Fruit fly (Drosophila melanogaster): ENCODE data around the gene CG12206.

CG12206 gene

DNA sequence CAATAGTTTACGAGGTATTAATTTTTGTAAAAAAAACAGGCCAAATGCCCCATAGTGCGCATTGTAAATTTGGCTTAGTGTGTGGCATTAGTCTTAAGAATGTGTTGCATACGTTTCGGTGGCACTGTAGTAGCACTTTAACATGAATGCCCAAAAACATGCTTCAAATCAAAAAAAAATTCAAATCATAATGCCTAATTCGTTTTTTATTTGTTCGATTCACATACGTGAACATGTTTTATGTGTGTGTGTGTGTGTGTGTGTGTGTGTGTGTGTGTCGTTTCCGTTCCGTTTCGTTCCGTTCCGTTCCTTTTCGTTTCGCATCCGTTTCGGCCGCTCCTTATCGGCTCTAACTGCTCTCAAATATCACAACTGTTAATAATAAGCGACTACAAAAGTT is 8.8 kb downstream of the CG12206 start:
- TF ChIP-seq usp (GFP tag; optimal IDR thresholded peaks at IDR 0.05) (no peak), pan (optimal IDR thresholded peaks at IDR 0.05) (no peak), Dll (optimal IDR thresholded peaks at IDR 0.05) (no peak), psq (optimal IDR thresholded peaks at IDR 0.05) (no peak), CG8478 (optimal IDR thresholded peaks at IDR 0.05) (no peak), EcR (GFP tag; optimal IDR thresholded peaks at IDR 0.05) (no peak)

DNA sequence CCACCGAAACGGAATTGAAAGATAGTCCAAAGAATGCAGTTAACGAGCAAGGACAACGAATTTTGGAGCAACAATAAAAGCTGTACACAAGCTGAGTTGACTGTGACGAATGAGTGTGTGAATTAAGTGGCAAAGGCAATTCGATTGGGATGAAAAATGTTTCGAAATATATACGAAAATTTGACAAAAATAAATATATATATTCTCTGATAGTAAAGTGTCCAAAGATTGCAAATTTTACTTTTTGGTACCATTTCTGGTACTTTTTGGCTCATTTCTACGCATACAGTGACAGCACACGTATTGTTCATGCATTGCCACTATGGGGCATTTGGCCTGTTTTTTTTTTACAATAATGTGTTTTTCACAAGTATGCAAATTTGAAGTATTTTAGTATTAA is 10.4 kb downstream of the CG12206 start, which contains the start of gene CG16781:
TSS of gene CG16781 (minus strand) at position 101 of the 400 bp plus-strand sequence.
- TF ChIP-seq usp (GFP tag; optimal IDR thresholded peaks at IDR 0.05) (no peak), pan (optimal IDR thresholded peaks at IDR 0.05) (no peak), EcR (GFP tag; optimal IDR thresholded peaks at IDR 0.05) (no peak), CG8478 (optimal IDR thresholded peaks at IDR 0.05) (no peak), psq (optimal IDR thresholded peaks at IDR 0.05) (no peak), Dll (optimal IDR thresholded peaks at IDR 0.05) (no peak)

DNA sequence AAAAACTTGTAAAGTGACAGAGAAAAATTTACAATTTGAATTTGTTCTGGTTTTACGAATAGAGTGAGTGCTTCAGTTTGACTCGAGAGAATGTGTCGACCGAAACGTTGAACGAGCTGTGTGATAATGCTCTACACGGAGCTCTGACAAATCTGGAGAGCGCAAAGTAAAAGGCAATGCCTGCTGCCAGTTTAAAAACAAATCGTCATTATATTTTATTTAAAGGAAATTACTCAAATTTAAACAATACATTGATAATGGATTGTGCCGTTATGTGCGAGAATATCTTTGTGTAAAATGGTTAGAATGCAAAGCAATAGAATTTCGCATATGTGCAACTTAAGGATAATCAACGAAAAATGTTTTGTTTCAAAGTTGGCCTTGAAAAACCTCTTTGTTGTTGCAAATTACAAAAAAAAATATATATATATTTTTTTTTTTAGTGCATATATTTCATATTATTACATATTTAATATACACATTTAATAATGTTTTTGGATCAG is 14.1 kb downstream of the CG12206 start, which contains the start of the genes CG16782 and CG10801:
TSS of gene CG16782 (minus strand) at position 101 of the 503 bp plus-strand sequence.
TSS of gene CG10801 (plus strand) at position 453 of the 503 bp plus-strand sequence.
- no peak for TF ChIP-seq EcR (GFP tag; optimal IDR thresholded peaks at IDR 0.05)
- no peak for TF ChIP-seq usp (GFP tag; optimal IDR thresholded peaks at IDR 0.05)
- TF ChIP-seq Dll (optimal IDR thresholded peaks at IDR 0.05): no peak
- no peak for TF ChIP-seq CG8478 (optimal IDR thresholded peaks at IDR 0.05)
- TF ChIP-seq pan (optimal IDR thresholded peaks at IDR 0.05): no peak
- TF ChIP-seq psq (optimal IDR thresholded peaks at IDR 0.05): no peak

DNA sequence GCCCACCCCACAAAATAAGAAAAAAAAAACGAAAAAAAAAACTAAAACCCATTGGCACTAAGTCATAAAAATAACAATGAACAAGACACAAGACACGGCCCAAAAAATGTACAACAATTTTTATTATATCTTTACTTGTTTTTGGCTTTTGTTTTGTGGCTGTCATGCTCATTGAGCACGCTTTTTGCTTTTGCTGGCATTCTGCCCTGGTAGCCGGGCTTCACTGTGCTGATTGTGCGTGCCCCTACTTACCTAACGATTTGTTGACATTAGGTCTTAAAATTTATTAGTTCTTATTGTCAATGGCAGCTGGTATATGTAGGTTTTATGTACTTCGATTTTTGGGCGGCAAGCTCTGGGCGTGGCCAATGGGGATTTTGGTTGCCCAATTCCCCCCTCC is 15.8 kb downstream of the CG12206 start:
- TF ChIP-seq pan (optimal IDR thresholded peaks at IDR 0.05): no peak
- TF ChIP-seq CG8478 (optimal IDR thresholded peaks at IDR 0.05): no peak
- TF ChIP-seq Dll (optimal IDR thresholded peaks at IDR 0.05): no peak
- TF ChIP-seq EcR (GFP tag; optimal IDR thresholded peaks at IDR 0.05): no peak
- TF ChIP-seq usp (GFP tag; optimal IDR thresholded peaks at IDR 0.05): no peak
- no peak for TF ChIP-seq psq (optimal IDR thresholded peaks at IDR 0.05)

DNA sequence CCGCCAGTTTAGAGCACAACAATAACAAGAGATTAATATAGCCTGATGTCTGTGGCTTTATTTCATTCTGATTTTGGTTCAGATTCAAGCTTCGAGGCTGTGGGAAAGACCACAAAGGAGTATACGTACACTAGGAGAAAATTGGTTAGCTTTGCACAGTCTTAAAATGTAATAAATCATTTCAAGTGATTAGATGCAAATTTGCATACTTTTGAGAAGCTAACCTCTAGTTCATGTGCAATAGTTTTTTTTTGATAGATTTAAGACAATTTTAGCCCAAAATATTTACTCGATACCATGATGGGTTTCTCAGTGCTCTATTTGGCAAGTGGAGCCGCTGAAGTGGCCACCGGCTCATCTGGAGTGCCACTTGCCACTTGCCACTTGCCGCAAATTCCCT is 16.8 kb downstream of the CG12206 start:
- no peak for TF ChIP-seq CG8478 (optimal IDR thresholded peaks at IDR 0.05)
- no peak for TF ChIP-seq usp (GFP tag; optimal IDR thresholded peaks at IDR 0.05)
- TF ChIP-seq psq (optimal IDR thresholded peaks at IDR 0.05): no peak
- no peak for TF ChIP-seq EcR (GFP tag; optimal IDR thresholded peaks at IDR 0.05)
- TF ChIP-seq Dll (optimal IDR thresholded peaks at IDR 0.05): no peak
- TF ChIP-seq pan (optimal IDR thresholded peaks at IDR 0.05): no peak

DNA sequence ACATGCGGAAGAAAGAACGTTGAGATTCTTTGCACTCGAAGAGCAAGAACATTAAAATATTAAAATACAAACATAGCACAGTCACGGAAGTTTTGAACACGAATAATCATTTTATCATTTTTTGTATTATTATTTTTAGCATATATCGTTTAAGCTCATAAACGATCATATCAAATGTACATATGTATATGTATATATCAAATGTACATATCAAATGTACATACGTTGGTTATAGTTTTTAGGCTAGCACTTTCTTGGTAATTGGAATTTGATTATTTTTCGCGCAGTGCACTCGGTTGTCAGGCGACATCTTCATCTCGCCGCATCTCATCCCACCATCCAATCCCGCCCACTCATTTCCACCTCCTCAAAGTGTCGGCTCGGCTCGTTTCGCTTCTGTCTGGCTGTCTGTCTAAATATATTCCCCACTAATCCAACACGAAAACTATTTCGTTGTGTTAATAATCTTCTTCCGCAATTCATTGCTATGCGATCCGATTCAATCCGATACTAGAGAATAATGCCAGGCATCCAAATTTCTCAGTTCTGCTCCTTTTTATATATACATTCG is 18.8 kb downstream of the CG12206 start:
- no peak for TF ChIP-seq CG8478 (optimal IDR thresholded peaks at IDR 0.05)
- TF ChIP-seq usp (GFP tag; optimal IDR thresholded peaks at IDR 0.05): no peak
- no peak for TF ChIP-seq EcR (GFP tag; optimal IDR thresholded peaks at IDR 0.05)
- no peak for TF ChIP-seq psq (optimal IDR thresholded peaks at IDR 0.05)
- no peak for TF ChIP-seq pan (optimal IDR thresholded peaks at IDR 0.05)
- TF ChIP-seq Dll (optimal IDR thresholded peaks at IDR 0.05): no peak

DNA sequence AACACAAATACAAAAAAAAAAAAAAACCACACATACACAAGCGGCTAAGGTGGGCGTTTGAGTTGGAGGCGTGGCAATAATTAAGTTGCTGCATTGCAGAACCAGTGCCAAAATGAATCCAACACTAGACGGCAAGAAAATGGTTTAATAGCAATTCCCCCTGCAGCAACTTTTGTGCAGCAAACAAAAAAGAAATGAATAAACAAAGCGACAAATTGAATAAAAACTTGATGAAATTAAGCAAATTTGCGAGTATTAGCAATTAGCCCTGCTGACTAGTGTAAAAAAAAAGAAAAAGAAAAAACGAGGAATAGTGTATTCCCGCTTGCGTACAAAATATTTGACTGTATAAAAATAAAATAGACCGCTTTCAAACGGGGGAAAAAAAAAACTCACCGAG is 19.6 kb downstream of the CG12206 start:
- TF ChIP-seq pan (optimal IDR thresholded peaks at IDR 0.05): no peak
- TF ChIP-seq Dll (optimal IDR thresholded peaks at IDR 0.05): no peak
- no peak for TF ChIP-seq psq (optimal IDR thresholded peaks at IDR 0.05)
- TF ChIP-seq CG8478 (optimal IDR thresholded peaks at IDR 0.05): no peak
- no peak for TF ChIP-seq EcR (GFP tag; optimal IDR thresholded peaks at IDR 0.05)
- no peak for TF ChIP-seq usp (GFP tag; optimal IDR thresholded peaks at IDR 0.05)

DNA sequence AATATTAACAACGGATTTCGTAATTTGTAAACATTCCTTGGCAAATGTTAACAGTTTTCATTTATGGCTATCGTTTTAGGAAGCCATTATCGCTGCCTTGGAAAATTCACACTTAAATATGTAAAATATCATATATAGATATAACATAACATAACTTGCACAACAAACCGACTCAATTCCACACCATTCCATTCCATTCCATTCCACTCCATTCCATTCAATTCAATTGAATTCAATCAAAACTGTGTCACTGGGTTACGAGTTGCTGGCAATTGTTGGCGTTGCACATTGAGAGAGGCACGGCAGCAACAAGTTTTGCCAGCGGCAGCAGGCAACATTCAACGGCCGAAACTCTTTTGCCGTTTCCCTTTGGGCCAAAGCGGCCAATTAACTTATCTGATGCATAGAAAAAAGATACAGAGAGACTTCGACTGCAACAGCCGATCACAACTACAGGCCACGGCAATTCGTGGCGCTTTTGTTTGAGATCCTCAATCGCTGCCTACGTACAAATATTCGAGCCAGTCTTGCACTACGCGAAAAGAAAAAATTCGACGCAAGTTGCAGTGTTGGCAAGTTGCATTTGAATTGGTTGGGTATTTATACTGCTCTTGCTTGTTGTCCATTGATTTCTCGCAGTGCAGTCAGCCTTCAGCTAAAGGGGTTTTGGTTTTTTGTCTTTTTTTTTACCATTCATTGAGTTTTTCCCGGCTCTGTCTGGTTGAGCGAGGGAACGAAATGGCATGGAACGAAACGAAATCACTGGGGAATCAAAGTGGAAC is 21.1 kb downstream of the CG12206 start:
- TF ChIP-seq CG8478 (optimal IDR thresholded peaks at IDR 0.05): no peak
- TF ChIP-seq psq (optimal IDR thresholded peaks at IDR 0.05): no peak
- no peak for TF ChIP-seq pan (optimal IDR thresholded peaks at IDR 0.05)
- TF ChIP-seq usp (GFP tag; optimal IDR thresholded peaks at IDR 0.05): no peak
- TF ChIP-seq Dll (optimal IDR thresholded peaks at IDR 0.05): no peak
- TF ChIP-seq EcR (GFP tag; optimal IDR thresholded peaks at IDR 0.05): no peak

DNA sequence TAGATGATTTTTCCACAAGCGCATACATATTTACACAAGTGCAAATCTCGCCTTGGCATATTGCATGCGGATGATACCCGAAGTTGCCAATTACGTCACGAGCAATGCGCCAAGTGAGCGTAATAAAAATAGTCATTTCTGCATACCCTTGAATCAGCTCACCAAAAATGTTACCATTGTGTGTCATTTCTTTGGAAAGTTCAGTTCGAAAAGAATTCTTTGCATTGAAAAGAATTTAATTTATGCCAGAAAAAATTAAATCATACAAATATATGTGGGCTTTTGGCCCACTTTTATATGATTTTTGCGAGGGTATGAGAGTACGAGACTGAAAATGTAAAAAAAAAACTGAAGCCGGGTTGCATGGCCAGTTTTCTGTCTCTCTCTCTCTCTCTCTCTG is 22.4 kb downstream of the CG12206 start:
- TF ChIP-seq pan (optimal IDR thresholded peaks at IDR 0.05) (no peak), Dll (optimal IDR thresholded peaks at IDR 0.05) (no peak), usp (GFP tag; optimal IDR thresholded peaks at IDR 0.05) (no peak), psq (optimal IDR thresholded peaks at IDR 0.05) (no peak), EcR (GFP tag; optimal IDR thresholded peaks at IDR 0.05) (no peak), CG8478 (optimal IDR thresholded peaks at IDR 0.05) (no peak)

DNA sequence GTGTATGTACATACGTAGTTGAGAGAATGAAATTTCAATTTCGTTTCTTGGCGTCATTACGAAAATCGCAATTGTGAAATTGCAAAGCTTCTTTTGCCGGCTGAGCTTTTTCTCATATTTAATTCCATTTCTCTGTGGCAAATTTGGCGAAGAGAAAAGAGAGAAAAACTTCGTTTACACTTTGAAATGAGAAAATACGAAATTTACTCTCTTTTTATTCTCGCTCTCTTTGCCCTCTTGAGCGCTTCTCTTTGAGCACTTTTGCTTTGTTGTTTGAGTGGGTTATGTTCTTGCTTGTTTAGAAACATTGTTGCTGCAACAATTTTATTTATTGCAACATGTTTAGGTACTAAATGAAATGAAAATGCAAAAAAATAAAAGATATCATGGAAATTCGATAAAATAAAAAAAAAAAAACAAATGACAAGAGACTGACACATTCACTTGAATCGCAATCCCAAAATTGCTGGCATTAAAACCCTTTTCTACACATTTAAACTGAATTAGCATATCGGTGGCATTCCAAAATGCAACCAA is 23.0 kb downstream of the CG12206 start:
- TF ChIP-seq psq (optimal IDR thresholded peaks at IDR 0.05): no peak
- TF ChIP-seq EcR (GFP tag; optimal IDR thresholded peaks at IDR 0.05): no peak
- TF ChIP-seq Dll (optimal IDR thresholded peaks at IDR 0.05): no peak
- no peak for TF ChIP-seq CG8478 (optimal IDR thresholded peaks at IDR 0.05)
- no peak for TF ChIP-seq usp (GFP tag; optimal IDR thresholded peaks at IDR 0.05)
- TF ChIP-seq pan (optimal IDR thresholded peaks at IDR 0.05): no peak

DNA sequence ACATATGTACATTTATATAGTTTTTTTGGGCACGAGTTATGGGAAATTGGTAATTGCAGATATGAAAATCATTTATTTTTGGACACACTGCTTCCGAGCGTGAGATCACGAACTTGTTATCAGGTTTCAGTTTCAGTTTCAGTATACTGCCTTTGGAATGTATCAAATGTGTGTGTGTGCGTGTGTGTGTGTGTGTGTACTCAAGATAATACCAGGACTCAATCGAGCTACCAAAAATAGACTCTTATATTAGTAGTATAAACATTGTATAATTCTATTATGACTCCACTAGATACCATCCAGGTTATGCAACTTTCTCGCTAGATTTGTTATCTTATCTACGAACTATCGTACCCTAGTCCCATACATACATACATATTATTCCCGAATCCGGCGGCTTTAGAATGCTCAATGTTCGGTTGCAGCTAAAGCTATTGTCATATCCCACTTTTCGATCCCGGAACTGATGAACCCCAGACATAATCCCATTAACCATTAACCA is 25.4 kb downstream of the CG12206 start, which contains the start of gene CG12535:
TSS of gene CG12535 (minus strand) at position 51 of the 502 bp plus-strand sequence.
- TF ChIP-seq EcR (GFP tag; optimal IDR thresholded peaks at IDR 0.05): no peak
- no peak for TF ChIP-seq pan (optimal IDR thresholded peaks at IDR 0.05)
- TF ChIP-seq CG8478 (optimal IDR thresholded peaks at IDR 0.05): no peak
- no peak for TF ChIP-seq psq (optimal IDR thresholded peaks at IDR 0.05)
- no peak for TF ChIP-seq usp (GFP tag; optimal IDR thresholded peaks at IDR 0.05)
- TF ChIP-seq Dll (optimal IDR thresholded peaks at IDR 0.05): no peak
